Worm (Caenorhabditis elegans): ENCODE data around the gene C05C8.7.

The C05C8.7 gene

DNA sequence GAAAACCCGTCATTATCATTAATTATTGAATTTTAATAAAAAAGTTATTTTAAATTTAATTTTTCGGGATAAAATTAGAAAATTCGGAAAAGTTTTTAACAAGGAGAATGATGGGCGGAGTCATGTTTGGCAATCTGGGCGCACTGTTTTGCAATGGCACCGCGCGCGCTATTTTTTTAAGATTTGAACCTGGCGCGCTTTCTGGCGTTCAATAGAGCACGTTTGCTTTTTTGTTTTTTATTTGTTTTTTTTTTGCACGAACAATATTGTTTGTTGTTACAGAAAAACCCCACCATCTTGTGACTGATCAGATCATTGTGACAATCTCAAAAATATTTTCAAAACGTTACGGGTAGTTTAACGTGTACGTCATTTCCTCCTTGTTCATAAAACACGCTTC, 9.7 kb downstream of the C05C8.7 start, which contains the start of gene hyls-1 (continued):
- TF ChIP-seq lsy-27 (tag; optimal IDR thresholded peaks at IDR 0.05; ENCODE audit: borderline replicate concordance, insufficient read depth) (peak; percentile 7), F23B12.7 (tag; optimal IDR thresholded peaks at IDR 0.05; ENCODE audit: insufficient read depth) (peak; percentile 91), F37B4.10 (GFP tag; IDR thresholded peaks at IDR 0.05) (no peak), T07F8.4 (tag; optimal IDR thresholded peaks at IDR 0.05) (no peak), tlf-1 (GFP tag; optimal IDR thresholded peaks at IDR 0.05) (peak; percentile 63), Y56A3A.18 (GFP tag; IDR thresholded peaks at IDR 0.05) (no peak), hsf-1 (GFP tag; IDR thresholded peaks at IDR 0.05) (peak; percentile 70), ekl-4 (GFP tag; IDR thresholded peaks at IDR 0.05) (peak; percentile 63), xnd-1 (tag; optimal IDR thresholded peaks at IDR 0.05) (peak; percentile 56), atf-7 (tag; optimal IDR thresholded peaks at IDR 0.05) (no peak), sptf-2 (GFP tag; optimal IDR thresholded peaks at IDR 0.05) (no peak), pha-4 (tag; optimal IDR thresholded peaks at IDR 0.05) (peak; percentile 74), ZK185.1 (tag; optimal IDR thresholded peaks at IDR 0.05; ENCODE audit: poor library complexity, severe bottlenecking) (peak; percentile 72), repo-1 (tag; optimal IDR thresholded peaks at IDR 0.05) (no peak), nfya-1 (tag; optimal IDR thresholded peaks at IDR 0.05; ENCODE audit: borderline replicate concordance, insufficient read depth) (no peak), dpl-1 (GFP tag; optimal IDR thresholded peaks at IDR 0.05) (peak; percentile 85), gei-17 (GFP tag; optimal IDR thresholded peaks at IDR 0.05) (no peak), rcor-1 (GFP tag; IDR thresholded peaks at IDR 0.05) (peak; percentile 71), F10E7.11 (tag; optimal IDR thresholded peaks at IDR 0.05) (no peak), tbp1 (GFP tag; optimal IDR thresholded peaks at IDR 0.05) (peak; percentile 42), ceh-27 (GFP tag; optimal IDR thresholded peaks at IDR 0.05) (peak; percentile 33), mel-28 (tag; optimal IDR thresholded peaks at IDR 0.05; ENCODE audit: borderline replicate concordance) (peak; percentile 5), D2030.7 (GFP tag; IDR thresholded peaks at IDR 0.05) (peak; percentile 83), lsl-1 (GFP tag; optimal IDR thresholded peaks at IDR 0.05) (peak; percentile 60), Y53F4B.3 (GFP tag; IDR thresholded peaks at IDR 0.05) (no peak), attf-5 (GFP tag; optimal IDR thresholded peaks at IDR 0.05) (peak; percentile 87), ztf-22 (GFP tag; optimal IDR thresholded peaks at IDR 0.05) (no peak), egrh-3 (GFP tag; IDR thresholded peaks at IDR 0.05) (no peak), ztf-3 (GFP tag; optimal IDR thresholded peaks at IDR 0.05) (no peak)

DNA sequence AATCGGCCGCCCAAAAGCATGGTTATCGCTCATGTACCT, 9.9 kb downstream of the C05C8.7 start, which contains the start of gene hpo-9:
Gene hpo-9 (minus strand): TSS at position 37 of the 39 bp plus-strand sequence.
- TF ChIP-seq aptf-3 (GFP tag; IDR thresholded peaks at IDR 0.05) (no peak), F37B4.10 (GFP tag; IDR thresholded peaks at IDR 0.05) (no peak), zim-3 (tag; optimal IDR thresholded peaks at IDR 0.05) (no peak), ets-4 (GFP tag; optimal IDR thresholded peaks at IDR 0.05) (no peak)

DNA sequence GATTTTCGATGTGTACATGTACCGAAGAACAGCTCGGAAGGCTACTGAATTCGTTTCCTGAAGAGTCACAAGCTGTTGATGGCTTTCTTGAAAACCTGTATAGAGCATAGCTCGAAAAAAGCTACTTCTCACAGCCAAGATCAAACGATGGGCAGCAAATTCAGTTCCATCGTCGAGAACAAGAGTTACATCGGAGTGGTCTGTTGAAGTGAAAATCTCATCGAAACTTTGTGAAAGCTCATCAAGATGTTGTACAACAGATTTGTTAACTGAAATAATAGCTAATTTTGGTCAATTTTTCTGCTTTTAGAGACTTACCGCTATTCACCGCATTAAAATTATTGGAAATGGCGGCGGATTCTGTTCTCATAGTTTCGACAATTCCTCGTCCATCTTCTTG, 10.2 kb downstream of the C05C8.7 start:
- no peak for TF ChIP-seq B0336.3 (GFP tag; IDR thresholded peaks at IDR 0.05)
- TF ChIP-seq tbp1 (GFP tag; optimal IDR thresholded peaks at IDR 0.05), result no peak
- TF ChIP-seq let-607 (tag; optimal IDR thresholded peaks at IDR 0.05), result no peak
- TF ChIP-seq Y67H2A.10 (GFP tag; conservative IDR thresholded peaks at IDR 0.05), result no peak
- no peak for TF ChIP-seq ceh-79 (tag; optimal IDR thresholded peaks at IDR 0.05)
- no peak for TF ChIP-seq dpff-1 (tag; optimal IDR thresholded peaks at IDR 0.05)
